Fruit fly (Drosophila melanogaster): Measurements from ENCODE around the gene CG34428.

CG34428 gene

DNA sequence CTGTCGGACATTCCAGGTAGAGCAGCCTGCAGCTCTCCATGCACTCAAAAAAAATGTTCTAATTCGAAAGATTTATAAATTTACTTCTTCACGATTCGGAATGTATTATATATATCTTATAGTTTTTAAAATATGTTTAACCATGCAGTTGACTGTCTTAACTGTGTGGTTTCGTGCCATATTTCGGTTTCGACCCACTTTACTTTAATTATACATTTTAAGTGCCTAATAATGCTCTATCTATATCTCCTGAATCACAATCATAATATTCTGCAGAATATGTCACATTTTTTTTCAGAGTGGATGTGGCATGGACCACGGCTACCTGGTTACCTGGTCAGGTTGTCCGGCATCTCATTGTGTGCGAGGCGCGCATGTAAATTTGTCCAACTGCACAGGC, 11.9 kb upstream of the CG34428 start:
- TF ChIP-seq fd102C (GFP tag; optimal IDR thresholded peaks at IDR 0.05) (peak; percentile 61), sqz (GFP tag; optimal IDR thresholded peaks at IDR 0.05) (no peak), zf30C (GFP tag; optimal IDR thresholded peaks at IDR 0.05) (peak; percentile 84), CG34422 (GFP tag; IDR thresholded peaks at IDR 0.05) (0 out of 3 replicates have a peak, but pooled peaks have one; percentile 13), CG18262 (tag; optimal IDR thresholded peaks at IDR 0.05) (peak; percentile 49), CG7271 (tag; optimal IDR thresholded peaks at IDR 0.05) (peak; percentile 3), CG15479 (GFP tag; optimal IDR thresholded peaks at IDR 0.05) (peak; percentile 89), tll (GFP tag; optimal IDR thresholded peaks at IDR 0.05) (peak in 1 of 2 experiments; percentile 65), sens (GFP tag) (peak; percentile 64), CG9817 (tag; optimal IDR thresholded peaks at IDR 0.05) (no peak), lov (optimal IDR thresholded peaks at IDR 0.05) (no peak), lov (GFP tag; IDR thresholded peaks at IDR 0.05) (no peak), nerfin-1 (tag; optimal IDR thresholded peaks at IDR 0.05) (no peak), Trl (optimal IDR thresholded peaks at IDR 0.05) (no peak), Trl (GFP tag; optimal IDR thresholded peaks at IDR 0.05) (no peak), ac (GFP tag; optimal IDR thresholded peaks at IDR 0.05) (peak; percentile 11), dmrt11E (tag; optimal IDR thresholded peaks at IDR 0.05) (peak; percentile 67), chm (GFP tag; IDR thresholded peaks at IDR 0.05) (peak; percentile 14; the same call in 1 of the 2 replicates), CG17829 (tag; optimal IDR thresholded peaks at IDR 0.05) (peak; percentile 35), phol (tag; optimal IDR thresholded peaks at IDR 0.05) (peak; percentile 15), CG9727 (GFP tag; optimal IDR thresholded peaks at IDR 0.05) (peak; percentile 70), CG2120 (GFP tag; optimal IDR thresholded peaks at IDR 0.05) (no peak), CG18599 (GFP tag; optimal IDR thresholded peaks at IDR 0.05) (no peak), CG10654 (GFP tag; optimal IDR thresholded peaks at IDR 0.05) (no peak), CG4424 (GFP tag; optimal IDR thresholded peaks at IDR 0.05) (no peak), CG14965 (GFP tag; optimal IDR thresholded peaks at IDR 0.05; ENCODE audit: borderline replicate concordance) (no peak), CG2116 (GFP tag; optimal IDR thresholded peaks at IDR 0.05) (no peak), trem (tag; optimal IDR thresholded peaks at IDR 0.05) (peak; percentile 3), CG10979 (tag; optimal IDR thresholded peaks at IDR 0.05) (peak; percentile 52), CG32772 (GFP tag; IDR thresholded peaks at IDR 0.05) (peak; percentile 21; the same call in 1 of the 2 replicates), Hey (tag; optimal IDR thresholded peaks at IDR 0.05) (no peak), Elba2 (GFP tag; optimal IDR thresholded peaks at IDR 0.05) (peak; percentile 30), gem (tag; optimal IDR thresholded peaks at IDR 0.05) (peak; percentile 36), CG31441 (GFP tag; IDR thresholded peaks at IDR 0.05) (peak; percentile 42), CG34224 (GFP tag; IDR thresholded peaks at IDR 0.05; ENCODE audit: partially characterized antibody) (no peak), ci (GFP tag; IDR thresholded peaks at IDR 0.05) (no peak), kni (GFP tag; optimal IDR thresholded peaks at IDR 0.05) (peak; percentile 43), CG14710 (tag; optimal IDR thresholded peaks at IDR 0.05) (peak; percentile 56), nmo (GFP tag; optimal IDR thresholded peaks at IDR 0.05) (peak; percentile 30), CG10209 (GFP tag; optimal IDR thresholded peaks at IDR 0.05) (no peak), CG10267 (tag; optimal IDR thresholded peaks at IDR 0.05) (peak; percentile 40), crol (GFP tag; IDR thresholded peaks at IDR 0.05) (no peak), CG4404 (GFP tag; IDR thresholded peaks at IDR 0.05) (no peak), lola (GFP tag; optimal IDR thresholded peaks at IDR 0.05) (peak in 1 of 3 experiments; percentile 54), Dp (GFP tag; optimal IDR thresholded peaks at IDR 0.05) (no peak), ara (GFP tag; IDR thresholded peaks at IDR 0.05) (no peak), CG7556 (GFP tag; optimal IDR thresholded peaks at IDR 0.05) (peak; percentile 20), Fer1 (GFP tag; optimal IDR thresholded peaks at IDR 0.05) (no peak), Awh (GFP tag; IDR thresholded peaks at IDR 0.05) (0 out of 2 replicates have a peak, but pooled peaks have one; percentile 9)

All from whole organism, embryonic.